Fruit fly (Drosophila melanogaster) whole organism, embryonic: ENCODE results near the gene CG46308.

Source experiments
- Antp ChIP-seq: fragments of 200-800 bp; sonication (Bioruptor generic); optimal IDR thresholded peaks from 3 replicates; lab custom pipeline; 2016; ENCODE audit warnings: missing biosample characterization, missing genetic modification characterization
- CG1832 ChIP-seq: fragments of 200-800 bp; sonication (Bioruptor generic); optimal IDR thresholded peaks from 2 replicates; lab custom pipeline; 2017; ENCODE audit warnings: missing biosample characterization, mild to moderate bottlenecking, missing genetic modification characterization, inconsistent platforms
- NFAT ChIP-seq: fragments of 200-800 bp; sonication (Bioruptor generic); IDR thresholded peaks from 2 replicates; pipeline ENCODE4 v1.3.6; 2022; ENCODE audit warnings: missing biosample characterization, missing genetic modification characterization
- so ChIP-seq: fragments of 200-800 bp; sonication (Bioruptor generic); IDR thresholded peaks from 3 replicates; pipeline ENCODE4 v1.3.6; 2022; ENCODE audit warnings: missing biosample characterization, missing genetic modification characterization
- tio ChIP-seq: fragments of 200-800 bp; sonication (Bioruptor generic); optimal IDR thresholded peaks from 2 replicates; lab custom pipeline; 2017; ENCODE audit warnings: missing biosample characterization, missing genetic modification characterization, inconsistent platforms
- vnd ChIP-seq: fragments of 200-800 bp; sonication (Bioruptor generic); IDR thresholded peaks from 3 replicates; pipeline ENCODE4 v1.3.6; 2022; ENCODE audit warnings: missing biosample characterization, missing genetic modification characterization; ENCODE audit not compliant: partially characterized antibody

dm6 chr2L:13541968-13542367 is 80.4 kb downstream of the CG46308 start, which contains the start of gene CG16853:
- no peak for TF ChIP-seq so (GFP tag; lab: Robert Waterston, UW)
- no peak for TF ChIP-seq CG1832 (GFP tag; lab: Kevin White, UChicago)
- TF ChIP-seq tio (GFP tag; lab: Kevin White, UChicago): no peak
- no peak for TF ChIP-seq Antp (GFP tag; lab: Kevin White, UChicago)
- no peak for TF ChIP-seq NFAT (GFP tag; lab: Robert Waterston, UW)
- no peak for TF ChIP-seq vnd (GFP tag; lab: Robert Waterston, UW)
